Fruit fly (Drosophila melanogaster) whole organism, pupa: Measurements from ENCODE around the gene Kcmf1.
A peak's percentile ranks its signal among the peaks of the same experiment; 100 is the strongest.

Experiments
- CG13204 ChIP-seq: fragments of 200-800 bp; sonication (Bioruptor generic); optimal IDR thresholded peaks from 2 replicates; lab custom pipeline; 2018; ENCODE audit warnings: missing biosample characterization, mild to moderate bottlenecking, missing genetic modification characterization, moderate library complexity
- CG4496 ChIP-seq: fragments of 200-800 bp; sonication (Bioruptor generic); IDR thresholded peaks from 3 replicates; pipeline ENCODE4 v1.3.6; 2022; ENCODE audit warnings: missing biosample characterization, missing genetic modification characterization
- Pif1A ChIP-seq: fragments of 200-800 bp; sonication (Bioruptor generic); optimal IDR thresholded peaks from 3 replicates; lab custom pipeline; 2016; ENCODE audit warnings: missing biosample characterization, missing genetic modification characterization

dm6 chr3R:8992928-8993579, 21.7 kb downstream of the Kcmf1 start, which contains the start of gene CG11975:
- TF ChIP-seq CG4496 (GFP tag; lab: Robert Waterston, UW) (peak; percentile 60; the same call in 1 of the 3 replicates), Pif1A (GFP tag; lab: Kevin White, UChicago) (no peak), CG13204 (GFP tag; lab: Kevin White, UChicago) (no peak)
